Worm (Caenorhabditis elegans): ENCODE measurements around the gene K06H6.1.

K06H6.1 gene

DNA sequence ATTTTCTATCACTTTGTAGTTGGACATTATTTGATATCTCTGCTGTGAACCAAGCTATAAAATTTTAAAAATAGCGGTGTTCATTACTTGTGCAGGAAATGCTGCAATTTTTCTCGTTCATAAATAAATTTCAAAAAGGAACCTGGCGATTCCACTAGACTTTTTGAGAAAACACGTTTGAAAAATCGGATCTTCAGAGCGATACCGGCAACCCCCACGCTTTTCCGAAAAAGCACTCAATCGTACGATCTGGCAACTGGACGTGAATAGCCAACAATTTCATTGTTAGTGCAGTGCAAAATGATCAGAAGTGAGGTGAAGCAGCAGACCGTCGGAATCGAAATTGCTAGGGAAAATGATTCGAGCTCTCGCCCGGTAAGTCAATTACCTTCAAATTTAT lies 6.3 kb upstream of the K06H6.1 start, which contains the start of gene nstp-7:
nstp-7 (plus strand) TSS at position 301 of the 400 bp plus-strand sequence.
- TF ChIP-seq lsy-27 (tag; optimal IDR thresholded peaks at IDR 0.05; ENCODE audit: borderline replicate concordance, insufficient read depth) (no peak), D2030.7 (GFP tag; IDR thresholded peaks at IDR 0.05) (no peak), Y95B8A.8 (GFP tag; IDR thresholded peaks at IDR 0.05) (no peak), ztf-22 (GFP tag; optimal IDR thresholded peaks at IDR 0.05) (no peak), sptf-2 (GFP tag; optimal IDR thresholded peaks at IDR 0.05) (no peak), ceh-91 (GFP tag; IDR thresholded peaks at IDR 0.05) (no peak), tlf-1 (GFP tag; optimal IDR thresholded peaks at IDR 0.05) (no peak), athp-1 (tag; optimal IDR thresholded peaks at IDR 0.05) (no peak), egl-44 (GFP tag; IDR thresholded peaks at IDR 0.05) (no peak), ztf-3 (GFP tag; optimal IDR thresholded peaks at IDR 0.05) (no peak), repo-1 (tag; optimal IDR thresholded peaks at IDR 0.05) (no peak)

DNA sequence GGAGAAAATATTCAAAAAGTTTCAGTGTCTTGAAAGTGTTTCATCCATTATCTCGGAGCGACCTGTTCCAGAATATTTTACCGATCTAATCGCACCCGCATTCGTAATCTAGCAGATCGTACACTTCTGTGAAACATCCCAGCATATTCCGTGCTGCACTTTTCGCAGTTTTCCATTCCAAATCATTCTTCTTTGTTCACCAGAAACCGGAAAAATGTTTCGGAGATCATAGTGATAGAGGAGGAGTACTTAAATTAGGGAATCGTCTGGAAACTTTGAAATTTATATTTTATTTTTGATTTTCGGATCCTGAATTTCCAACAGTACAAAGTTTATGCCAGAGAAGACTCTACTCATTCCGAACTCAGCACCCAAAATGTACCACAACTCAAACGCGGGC lies 2.4 kb upstream of the K06H6.1 start, which contains the start of gene K06H6.2:
K06H6.2 (plus strand) TSS at position 301 of the 400 bp plus-strand sequence.
- TF ChIP-seq ceh-27 (GFP tag; optimal IDR thresholded peaks at IDR 0.05) (no peak), egl-44 (GFP tag; IDR thresholded peaks at IDR 0.05) (no peak), attf-5 (GFP tag; optimal IDR thresholded peaks at IDR 0.05) (no peak), athp-1 (tag; optimal IDR thresholded peaks at IDR 0.05) (no peak), hrde-1 (tag; optimal IDR thresholded peaks at IDR 0.05; ENCODE audit: borderline replicate concordance) (no peak), ekl-4 (GFP tag; IDR thresholded peaks at IDR 0.05) (no peak), ets-4 (GFP tag; optimal IDR thresholded peaks at IDR 0.05) (no peak), xnd-1 (tag; optimal IDR thresholded peaks at IDR 0.05) (no peak), F55B11.4 (tag; optimal IDR thresholded peaks at IDR 0.05; ENCODE audit: borderline replicate concordance, insufficient read depth) (no peak), pha-4 (tag; optimal IDR thresholded peaks at IDR 0.05) (no peak), hmg-1.2 (GFP tag; IDR thresholded peaks at IDR 0.05) (no peak), lsl-1 (GFP tag; optimal IDR thresholded peaks at IDR 0.05) (no peak), lin-26 (GFP tag; IDR thresholded peaks at IDR 0.05) (no peak), ztf-26 (tag; optimal IDR thresholded peaks at IDR 0.05) (no peak), egl-18 (GFP tag; IDR thresholded peaks at IDR 0.05) (no peak)

DNA sequence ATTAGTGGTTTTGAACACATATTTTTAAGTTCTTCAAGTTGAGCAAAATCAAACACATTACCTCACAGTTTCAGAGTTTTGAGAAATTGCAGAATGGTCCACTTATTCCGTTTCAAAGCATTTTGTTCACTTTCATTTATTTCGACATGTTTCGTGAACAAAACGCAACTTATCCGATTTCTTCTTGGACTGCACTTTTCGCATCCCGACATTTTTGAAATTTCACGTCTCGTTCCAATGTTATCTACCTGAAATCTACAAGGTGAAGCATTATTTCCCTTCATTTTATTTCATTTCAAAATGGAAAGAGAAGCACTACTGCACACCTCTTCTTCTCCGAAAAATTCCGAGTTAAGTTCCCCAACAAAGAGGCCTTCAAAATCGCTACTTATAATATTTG lies 2.3 kb downstream of the K06H6.1 start, which contains the start of gene ZK488.6:
ZK488.6 (plus strand) TSS at position 301 of the 400 bp plus-strand sequence.
- TF ChIP-seq Y53G8AR.9 (GFP tag; conservative IDR thresholded peaks at IDR 0.05) (no peak), hrde-1 (tag; optimal IDR thresholded peaks at IDR 0.05; ENCODE audit: borderline replicate concordance) (no peak), ccch-3 (GFP tag; optimal IDR thresholded peaks at IDR 0.05) (no peak), mel-28 (tag; optimal IDR thresholded peaks at IDR 0.05; ENCODE audit: borderline replicate concordance) (no peak)

DNA sequence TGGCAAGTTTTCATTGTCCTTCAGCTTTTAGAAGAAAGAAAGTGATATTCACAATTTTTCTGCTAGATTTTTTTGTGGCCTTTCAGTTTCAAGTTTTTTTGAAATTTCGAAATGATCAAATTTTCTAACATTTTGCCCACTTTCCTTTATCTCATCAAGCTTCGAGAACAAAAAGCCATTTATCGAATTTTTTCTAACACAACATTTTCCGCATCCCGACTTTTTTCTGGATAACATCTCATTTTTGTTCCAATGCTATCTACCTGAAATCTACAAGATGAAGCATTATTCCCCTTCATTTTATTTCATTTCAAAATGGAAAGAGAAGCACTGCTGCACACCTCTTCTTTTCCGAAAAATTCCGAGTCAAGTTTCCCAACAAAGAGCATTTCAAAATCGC lies 5.0 kb downstream of the K06H6.1 start, which contains the start of gene ZK488.5:
ZK488.5 (plus strand) TSS at position 301 of the 400 bp plus-strand sequence.
- TF ChIP-seq unc-130 (GFP tag; optimal IDR thresholded peaks at IDR 0.05) (no peak), efl-1 (GFP tag; optimal IDR thresholded peaks at IDR 0.05) (no peak), ceh-58 (GFP tag; IDR thresholded peaks at IDR 0.05) (no peak), egrh-3 (GFP tag; IDR thresholded peaks at IDR 0.05) (no peak), dpl-1 (GFP tag; optimal IDR thresholded peaks at IDR 0.05) (no peak), cebp-2 (GFP tag; IDR thresholded peaks at IDR 0.05) (no peak), lag-1 (GFP tag; IDR thresholded peaks at IDR 0.05) (no peak), die-1 (tag; optimal IDR thresholded peaks at IDR 0.05) (no peak)

Measured in whole organism, young adult.